Fruit fly (Drosophila melanogaster) whole organism, embryonic: ENCODE results near the gene dpr20.

ENCODE experiments used
- Atf3 ChIP-seq: fragments of 200-800 bp; sonication (Bioruptor generic); optimal IDR thresholded peaks from 3 replicates; lab custom pipeline; 2016; ENCODE audit warnings: missing biosample characterization, missing genetic modification characterization
- CG11504 ChIP-seq: fragments of 200-800 bp; sonication (Bioruptor generic); optimal IDR thresholded peaks from 3 replicates; lab custom pipeline; 2019; ENCODE audit warnings: missing biosample characterization, mild to moderate bottlenecking, missing genetic modification characterization, moderate library complexity
- CG11696 ChIP-seq: fragments of 200-800 bp; sonication (Bioruptor generic); IDR thresholded peaks from 2 replicates; pipeline ENCODE4 v1.3.6; 2022; ENCODE audit warnings: missing biosample characterization, missing genetic modification characterization
- CG12942 ChIP-seq: fragments of 200-800 bp; sonication (Bioruptor generic); optimal IDR thresholded peaks from 3 replicates; lab custom pipeline; 2016; ENCODE audit warnings: missing biosample characterization, missing genetic modification characterization
- CG1602 ChIP-seq: fragments of 200-800 bp; sonication (Bioruptor generic); optimal IDR thresholded peaks from 3 replicates; lab custom pipeline; 2016; ENCODE audit warnings: missing biosample characterization, missing genetic modification characterization
- CG1603 ChIP-seq: fragments of 200-800 bp; sonication (Bioruptor generic); optimal IDR thresholded peaks from 2 replicates; lab custom pipeline; 2019; ENCODE audit warnings: missing biosample characterization, mild to moderate bottlenecking, missing genetic modification characterization, moderate library complexity
- CG16815 ChIP-seq: fragments of 200-800 bp; sonication (Bioruptor generic); optimal IDR thresholded peaks from 3 replicates; lab custom pipeline; 2017; ENCODE audit warnings: missing biosample characterization, mild to moderate bottlenecking, missing genetic modification characterization
- CG17328 ChIP-seq: fragments of 200-800 bp; sonication (Bioruptor generic); IDR thresholded peaks from 2 replicates; pipeline ENCODE4 v1.3.6; 2022; ENCODE audit warnings: missing biosample characterization, missing genetic modification characterization
- CG17361 ChIP-seq: fragments of 200-800 bp; sonication (Bioruptor generic); IDR thresholded peaks from 3 replicates; pipeline ENCODE4 v1.3.6; 2022; ENCODE audit warnings: missing biosample characterization, missing genetic modification characterization
- CG17612 ChIP-seq: fragments of 200-800 bp; sonication (Bioruptor generic); IDR thresholded peaks from 2 replicates; pipeline ENCODE4 v1.3.6; 2022; ENCODE audit warnings: missing biosample characterization, missing genetic modification characterization
- CG17829 ChIP-seq: fragments of 200-800 bp; optimal IDR thresholded peaks from 2 replicates; lab custom pipeline; 2019; ENCODE audit warnings: missing biosample characterization, mild to moderate bottlenecking, missing genetic modification characterization, moderate library complexity
- CG18599 ChIP-seq: fragments of 200-800 bp; sonication (Bioruptor generic); optimal IDR thresholded peaks from 3 replicates; lab custom pipeline; 2017; ENCODE audit warnings: missing biosample characterization, missing genetic modification characterization, mild to moderate bottlenecking, moderate library complexity, missing genetic modification reagents
- CG2116 ChIP-seq: fragments of 200-800 bp; sonication (Bioruptor generic); optimal IDR thresholded peaks from 3 replicates; lab custom pipeline; 2018; ENCODE audit warnings: missing biosample characterization, mild to moderate bottlenecking, missing genetic modification characterization
- CG2129 ChIP-seq: fragments of 200-800 bp; sonication (Bioruptor generic); IDR thresholded peaks from 2 replicates; pipeline ENCODE4 v1.3.6; 2022; ENCODE audit warnings: missing biosample characterization, missing genetic modification characterization; ENCODE audit not compliant: partially characterized antibody
- CG2202 ChIP-seq: fragments of 200-800 bp; sonication (Bioruptor generic); optimal IDR thresholded peaks from 2 replicates; lab custom pipeline; 2018; ENCODE audit warnings: missing biosample characterization, mild to moderate bottlenecking, missing genetic modification characterization
- CG2712 ChIP-seq: fragments of 200-800 bp; optimal IDR thresholded peaks from 3 replicates; lab custom pipeline; 2019; ENCODE audit warnings: missing biosample characterization, mild to moderate bottlenecking, missing genetic modification characterization, moderate library complexity
- CG31441 ChIP-seq: fragments of 200-800 bp; sonication (Bioruptor generic); IDR thresholded peaks from 2 replicates; pipeline ENCODE4 v1.3.6; 2022; ENCODE audit warnings: missing biosample characterization, missing genetic modification characterization
- CG32772 ChIP-seq: fragments of 200-800 bp; sonication (Bioruptor generic); IDR thresholded peaks from 2 replicates; pipeline ENCODE4 v1.3.6; 2022; ENCODE audit warnings: missing biosample characterization, missing genetic modification characterization
- CG6689 ChIP-seq: fragments of 200-800 bp; sonication (Bioruptor generic); IDR thresholded peaks from 2 replicates; pipeline ENCODE4 v1.3.6; 2022; ENCODE audit warnings: missing biosample characterization, missing genetic modification characterization
- CG6813 ChIP-seq: fragments of 200-800 bp; sonication (Bioruptor generic); optimal IDR thresholded peaks from 2 replicates; lab custom pipeline; 2017; ENCODE audit warnings: missing biosample characterization, missing genetic modification characterization, mild to moderate bottlenecking, moderate library complexity, missing genetic modification reagents
- CG7839 ChIP-seq: fragments of 200-800 bp; sonication (Bioruptor generic); optimal IDR thresholded peaks from 3 replicates; lab custom pipeline; 2018; ENCODE audit warnings: missing biosample characterization, mild to moderate bottlenecking, missing genetic modification characterization, moderate library complexity
- CG8388 ChIP-seq: fragments of 200-800 bp; sonication (Bioruptor generic); optimal IDR thresholded peaks from 2 replicates; lab custom pipeline; 2019; ENCODE audit warnings: missing biosample characterization, mild to moderate bottlenecking, missing genetic modification characterization, moderate library complexity
- CG9727 ChIP-seq: fragments of 200-800 bp; sonication (Bioruptor generic); optimal IDR thresholded peaks from 3 replicates; lab custom pipeline; 2017; ENCODE audit warnings: missing biosample characterization, mild to moderate bottlenecking, missing genetic modification characterization
- CHES-1-like ChIP-seq: fragments of 200-800 bp; sonication (Bioruptor generic); optimal IDR thresholded peaks from 2 replicates; lab custom pipeline; 2016; ENCODE audit warnings: missing biosample characterization, missing genetic modification characterization
- D ChIP-seq, 2 experiments: fragments of 200-800 bp in 1 of 2; fragments of >200 bp in 1 of 2; sonication (Bioruptor generic) in 1 of 2; optimal IDR thresholded peaks; 2 replicates in 1 of 2; 3 replicates in 1 of 2; lab custom pipeline; 2017; ENCODE audit warnings: mild to moderate bottlenecking in 1 of 2, missing biosample characterization in 1 of 2, missing genetic modification characterization in 1 of 2, missing genetic modification reagents in 1 of 2
- D19A ChIP-seq: fragments of 200-800 bp; optimal IDR thresholded peaks from 3 replicates; lab custom pipeline; 2019; ENCODE audit warnings: missing biosample characterization, mild to moderate bottlenecking, missing genetic modification characterization, moderate library complexity
- Dip2 ChIP-seq: fragments of 200-800 bp; sonication (Bioruptor generic); IDR thresholded peaks from 2 replicates; pipeline ENCODE4 v1.3.6; 2022; ENCODE audit warnings: missing biosample characterization, missing genetic modification characterization
- Doc3 ChIP-seq: fragments of 200-800 bp; sonication (Bioruptor generic); IDR thresholded peaks from 3 replicates; pipeline ENCODE4 v1.3.6; 2022; ENCODE audit warnings: missing biosample characterization, missing genetic modification characterization; ENCODE audit not compliant: partially characterized antibody
- Hr39 ChIP-seq: fragments of >200 bp; optimal IDR thresholded peaks from 2 replicates; lab custom pipeline; 2017
- Hr51 ChIP-seq, 2 experiments: fragments of 200-800 bp; sonication (Bioruptor generic); optimal IDR thresholded peaks; 2 replicates in 1 of 2; 3 replicates in 1 of 2; lab custom pipeline; 2016 to 2018; ENCODE audit warnings: missing biosample characterization in 2 of 2, missing genetic modification characterization in 2 of 2, mild to moderate bottlenecking in 1 of 2, moderate library complexity in 1 of 2
- Mrtf ChIP-seq: fragments of 200-800 bp; sonication (Bioruptor generic); IDR thresholded peaks from 3 replicates; pipeline ENCODE4 v1.3.6; 2022; ENCODE audit warnings: missing biosample characterization, missing genetic modification characterization
- Opbp ChIP-seq: fragments of 200-800 bp; sonication (Bioruptor generic); IDR thresholded peaks from 3 replicates; pipeline ENCODE4 v1.3.6; 2022; ENCODE audit warnings: missing biosample characterization, missing genetic modification characterization; ENCODE audit not compliant: partially characterized antibody
- Sox100B ChIP-seq: fragments of 200-800 bp; sonication (Bioruptor generic); optimal IDR thresholded peaks from 3 replicates; lab custom pipeline; 2018; ENCODE audit warnings: missing biosample characterization, mild to moderate bottlenecking, missing genetic modification characterization
- Tbp ChIP-seq: fragments of >200 bp; optimal IDR thresholded peaks from 2 replicates; lab custom pipeline; 2018; ENCODE audit warnings: missing biosample characterization, missing genetic modification characterization
- ara ChIP-seq: fragments of 200-800 bp; sonication (Bioruptor generic); IDR thresholded peaks from 2 replicates; pipeline ENCODE4 v1.3.6; 2022; ENCODE audit warnings: missing biosample characterization, missing genetic modification characterization
- az2 ChIP-seq: fragments of 200-800 bp; sonication (Bioruptor generic); optimal IDR thresholded peaks from 3 replicates; lab custom pipeline; 2016; ENCODE audit warnings: missing biosample characterization, missing genetic modification characterization
- br ChIP-seq: fragments of >200 bp; optimal IDR thresholded peaks from 2 replicates; lab custom pipeline; 2017
- dm ChIP-seq: fragments of 200-800 bp; sonication (Bioruptor generic); optimal IDR thresholded peaks from 3 replicates; lab custom pipeline; 2016; ENCODE audit warnings: missing biosample characterization, missing genetic modification characterization
- dmrt99B ChIP-seq: fragments of 200-800 bp; sonication (Bioruptor generic); optimal IDR thresholded peaks from 2 replicates; lab custom pipeline; 2018; ENCODE audit warnings: missing biosample characterization, mild to moderate bottlenecking, missing genetic modification characterization, moderate library complexity
- gem ChIP-seq: fragments of 200-800 bp; sonication (Bioruptor generic); optimal IDR thresholded peaks from 2 replicates; lab custom pipeline; 2019; ENCODE audit warnings: missing biosample characterization, mild to moderate bottlenecking, missing genetic modification characterization, moderate library complexity
- gsb-n ChIP-seq: fragments of 200-800 bp; sonication (Bioruptor generic); optimal IDR thresholded peaks from 3 replicates; lab custom pipeline; 2018; ENCODE audit warnings: missing biosample characterization, mild to moderate bottlenecking, missing genetic modification characterization
- gt ChIP-seq: fragments of 200-800 bp; sonication (Bioruptor generic); IDR thresholded peaks from 2 replicates; pipeline ENCODE4 v1.3.6; 2022; ENCODE audit warnings: missing biosample characterization, missing genetic modification characterization
- h ChIP-seq: fragments of >200 bp; optimal IDR thresholded peaks from 2 replicates; lab custom pipeline; 2017
- hkb ChIP-seq, 2 experiments: fragments of 200-800 bp in 1 of 2; fragments of >200 bp in 1 of 2; sonication (Bioruptor generic) in 1 of 2; IDR thresholded peaks in 1 of 2; optimal IDR thresholded peaks in 1 of 2; 2 replicates each; pipeline versions ENCODE4 v1.3.6 to Lab custom; 2017 to 2022; ENCODE audit warnings: missing biosample characterization in 1 of 2, missing genetic modification characterization in 1 of 2
- nmo ChIP-seq: fragments of 200-800 bp; sonication (Bioruptor generic); optimal IDR thresholded peaks from 2 replicates; lab custom pipeline; 2018; ENCODE audit warnings: missing biosample characterization, mild to moderate bottlenecking, missing genetic modification characterization, moderate library complexity
- oc ChIP-seq: fragments of 200-800 bp; sonication (Bioruptor generic); optimal IDR thresholded peaks from 2 replicates; lab custom pipeline; 2018; ENCODE audit warnings: missing biosample characterization, mild to moderate bottlenecking, missing genetic modification characterization, moderate library complexity
- phol ChIP-seq: fragments of 200-800 bp; sonication (Bioruptor generic); optimal IDR thresholded peaks from 3 replicates; lab custom pipeline; 2018; ENCODE audit warnings: missing biosample characterization, mild to moderate bottlenecking, missing genetic modification characterization, moderate library complexity
- sim ChIP-seq: fragments of 200-800 bp; sonication (Bioruptor generic); IDR thresholded peaks from 2 replicates; pipeline ENCODE4 v1.3.6; 2022; ENCODE audit warnings: missing biosample characterization, missing genetic modification characterization
- unpg ChIP-seq: fragments of 200-800 bp; sonication (Bioruptor generic); optimal IDR thresholded peaks from 3 replicates; lab custom pipeline; 2018; ENCODE audit warnings: missing biosample characterization, mild to moderate bottlenecking, missing genetic modification characterization, moderate library complexity
- zf30C ChIP-seq: fragments of 200-800 bp; sonication (Bioruptor generic); optimal IDR thresholded peaks from 3 replicates; lab custom pipeline; 2018; ENCODE audit warnings: missing biosample characterization, mild to moderate bottlenecking, missing genetic modification characterization

The dpr20 gene

DNA sequence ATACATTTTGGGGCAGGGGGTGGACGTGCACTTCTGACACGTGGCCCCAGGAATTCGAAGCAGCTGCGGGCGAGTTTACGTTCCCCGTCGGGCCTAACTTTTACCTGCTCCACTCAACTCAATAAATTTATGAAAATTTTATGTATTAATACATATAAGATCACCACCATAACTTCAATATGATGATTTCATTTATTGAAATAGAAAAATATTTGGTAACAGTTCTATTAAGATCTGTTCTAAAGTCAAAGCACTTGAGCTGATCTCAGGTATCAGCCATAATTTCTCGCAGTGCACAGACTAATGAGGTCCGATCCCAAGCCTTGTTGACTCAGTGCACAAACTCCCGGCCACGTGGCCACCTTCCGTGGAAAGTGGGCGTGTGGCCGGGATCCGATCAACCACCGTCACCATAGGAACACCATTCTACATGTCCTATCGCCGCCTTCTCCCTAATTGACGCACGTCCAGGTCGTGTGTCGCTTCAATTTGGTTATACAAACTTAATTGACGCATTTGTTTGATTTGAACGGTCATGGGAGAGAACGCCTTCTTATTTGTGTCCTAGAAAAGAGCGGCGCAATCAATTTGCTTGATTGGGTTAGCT is 46.9 kb downstream of the dpr20 start:
- TF ChIP-seq Hr39 (no peak), br (no peak), CG31441 (GFP tag; lab: Robert Waterston, UW) (peak; percentile 54), dmrt99B (tag; lab: Kevin White, UChicago) (peak; percentile 2), Opbp (GFP tag; lab: Robert Waterston, UW) (no peak), az2 (GFP tag; lab: Kevin White, UChicago) (peak; percentile 12), h (no peak), CG11696 (GFP tag; lab: Robert Waterston, UW) (0 out of 2 replicates have a peak, but pooled peaks have one; percentile 6), sim (GFP tag; lab: Robert Waterston, UW) (no peak), CG2116 (GFP tag; lab: Kevin White, UChicago) (no peak), hkb (optimal IDR thresholded peaks at IDR 0.05; lab: Kevin White, UChicago) (no peak), hkb (GFP tag; IDR thresholded peaks at IDR 0.05; lab: Robert Waterston, UW) (no peak), CG18599 (GFP tag; lab: Kevin White, UChicago) (peak; percentile 30), Doc3 (no peak), CG9727 (GFP tag; lab: Kevin White, UChicago) (peak; percentile 18), D19A (tag; lab: Kevin White, UChicago) (peak; percentile 15), CG17829 (peak; percentile 44), gem (tag; lab: Kevin White, UChicago) (peak; percentile 46), ara (GFP tag; lab: Robert Waterston, UW) (no peak), CHES-1-like (no peak), Tbp (GFP tag; lab: Kevin White, UChicago) (no peak), Dip2 (no peak), nmo (GFP tag; lab: Kevin White, UChicago) (peak; percentile 20), Mrtf (GFP tag; lab: Robert Waterston, UW) (no peak), CG2129 (no peak), D (optimal IDR thresholded peaks at IDR 0.05; lab: Kevin White, UChicago) (no peak), D (GFP tag; optimal IDR thresholded peaks at IDR 0.05; lab: Kevin White, UChicago) (no peak), CG2712 (peak; percentile 29), Atf3 (GFP tag; lab: Kevin White, UChicago) (no peak), dm (GFP tag; lab: Kevin White, UChicago) (no peak), phol (tag; lab: Kevin White, UChicago) (peak; percentile 4), CG17612 (no peak), Sox100B (GFP tag; lab: Kevin White, UChicago) (no peak), CG7839 (tag; lab: Kevin White, UChicago) (peak; percentile 32), CG8388 (GFP tag; lab: Kevin White, UChicago) (peak; percentile 7), CG6813 (GFP tag; lab: Kevin White, UChicago) (no peak), oc (no peak), CG1602 (no peak), gt (no peak), gsb-n (peak; percentile 23), zf30C (GFP tag; lab: Kevin White, UChicago) (peak; percentile 39), CG12942 (GFP tag; lab: Kevin White, UChicago) (no peak), Hr51 (GFP tag; optimal IDR thresholded peaks at IDR 0.05; lab: Kevin White, UChicago) (peak in 1 of 2 experiments; percentile 16), CG16815 (GFP tag; lab: Kevin White, UChicago) (peak; percentile 16), CG17361 (GFP tag; lab: Robert Waterston, UW) (peak; percentile 53; the same call in 1 of the 3 replicates), CG2202 (peak; percentile 10), CG6689 (GFP tag; lab: Robert Waterston, UW) (no peak), CG17328 (peak; percentile 43), CG11504 (peak; percentile 20), CG1603 (tag; lab: Kevin White, UChicago) (peak; percentile 22), CG32772 (GFP tag; lab: Robert Waterston, UW) (0 out of 2 replicates have a peak, but pooled peaks have one; percentile 27), unpg (peak; percentile 7)
